Worm (Caenorhabditis elegans) whole organism, L4/young adult: ENCODE results near the gene C04F5.8.

Experiments
- W03F9.2 ChIP-seq: fragments of 150-350 bp; optimal IDR thresholded peaks from 2 replicates; lab custom pipeline; 2014; ENCODE audit warnings: missing biosample characterization, missing genetic modification characterization
- dao-5 ChIP-seq: sonication (generic microtip); optimal IDR thresholded peaks from 2 replicates; lab custom pipeline; 2016; ENCODE audit warnings: missing genotype, missing genetic modification characterization, moderate library complexity, missing compliant biosample characterization
- him-1 ChIP-seq: sonication (generic microtip); optimal IDR thresholded peaks from 2 replicates; lab custom pipeline; 2016; ENCODE audit warnings: missing genotype, missing genetic modification reagents, missing genetic modification characterization, missing compliant biosample characterization

Gene C04F5.8

DNA sequence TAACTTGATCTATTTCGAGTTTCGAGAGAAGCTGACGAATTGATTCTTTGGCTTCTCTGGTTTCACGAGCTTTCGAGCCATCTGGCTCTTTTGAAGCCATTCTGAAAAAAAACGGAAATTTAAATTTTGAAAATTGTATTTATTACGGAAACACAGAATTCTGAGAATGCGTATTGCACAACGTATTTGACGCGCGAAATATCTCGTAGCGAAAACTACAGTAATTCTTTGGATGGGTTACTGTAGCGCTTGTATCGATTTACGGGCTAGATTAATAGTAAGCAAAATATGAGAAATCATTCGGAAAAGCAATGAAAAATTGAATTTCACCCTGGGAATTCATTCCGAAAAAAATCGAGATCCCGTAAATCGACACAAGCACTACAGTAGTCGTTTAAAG, at the start of gene C04F5.8:
Gene C04F5.8, minus strand, starts transcription at position 101 of the 400 bp plus-strand sequence.
- TF ChIP-seq him-1 (tag; lab: Kevin White, UChicago) (no peak), dao-5 (tag; lab: Kevin White, UChicago) (no peak), W03F9.2 (tag; lab: Kevin White, UChicago) (no peak)

DNA sequence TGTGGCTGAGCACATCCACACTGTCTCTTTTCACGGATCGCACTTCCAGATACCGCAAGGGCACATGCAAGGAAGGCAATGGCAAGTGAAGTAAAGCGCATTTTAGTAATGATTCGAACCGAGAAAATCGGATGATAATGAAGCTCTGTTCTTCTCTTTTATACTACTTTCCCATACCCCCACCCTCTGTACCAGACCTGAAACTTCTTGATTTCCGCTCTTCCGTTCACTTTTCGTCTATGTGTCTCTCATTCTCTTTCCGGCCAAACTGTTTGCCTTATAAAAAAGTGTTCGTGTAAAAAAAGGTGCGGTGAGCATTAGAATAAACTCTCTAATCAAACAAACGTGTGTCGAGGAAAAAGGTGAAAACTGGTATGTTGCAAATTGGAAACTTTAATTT, 48.2 kb upstream of the C04F5.8 start, which contains the start of gene abu-6:
Gene abu-6, minus strand, starts transcription at position 101 of the 400 bp plus-strand sequence.
- TF ChIP-seq him-1 (tag; lab: Kevin White, UChicago) = no peak
- no peak for TF ChIP-seq W03F9.2 (tag; lab: Kevin White, UChicago)
- no peak for TF ChIP-seq dao-5 (tag; lab: Kevin White, UChicago)

DNA sequence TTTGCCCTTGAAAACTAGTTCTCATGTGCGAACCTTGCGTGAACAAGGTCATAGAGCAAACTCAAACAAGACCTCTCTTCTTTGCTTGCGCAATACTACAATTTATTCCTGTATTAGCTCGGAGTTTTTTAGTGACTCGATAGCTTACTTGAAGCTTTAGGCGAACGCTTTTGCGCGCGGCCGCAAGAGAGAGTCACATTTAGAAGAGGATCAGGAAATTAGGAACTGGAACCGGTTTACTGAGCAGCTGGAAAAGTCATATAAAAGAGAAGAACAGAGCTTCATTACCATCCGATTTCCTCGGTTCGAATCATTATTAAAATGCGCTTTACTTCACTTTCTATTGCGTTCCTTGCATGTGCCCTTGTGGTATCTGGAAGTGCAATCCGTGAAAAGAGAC, 44.7 kb upstream of the C04F5.8 start, which contains the start of gene abu-15:
Gene abu-15, plus strand, starts transcription at position 301 of the 400 bp plus-strand sequence.
- TF ChIP-seq W03F9.2 (tag; lab: Kevin White, UChicago) (no peak), dao-5 (tag; lab: Kevin White, UChicago) (no peak), him-1 (tag; lab: Kevin White, UChicago) (no peak)

DNA sequence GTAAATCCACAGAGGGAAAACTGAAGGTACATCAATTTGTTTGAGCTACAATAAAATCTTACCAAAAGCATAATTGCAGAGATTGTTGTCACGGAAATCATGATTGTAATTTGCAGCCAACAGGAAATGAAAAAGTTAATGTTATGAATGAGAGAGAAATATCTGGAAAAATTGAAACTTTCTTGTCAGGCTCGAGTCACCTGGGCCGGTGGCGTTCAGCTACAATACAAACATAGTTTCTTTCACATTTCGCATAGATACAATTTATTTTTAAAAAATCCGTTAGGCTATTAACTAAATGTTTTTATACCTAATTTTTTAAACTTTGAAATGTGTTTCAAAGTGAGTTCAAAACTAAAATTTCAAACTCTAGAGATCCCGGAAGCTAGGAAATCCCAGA, 44.1 kb upstream of the C04F5.8 start, which contains the start of gene srx-39:
Gene srx-39, minus strand, starts transcription at position 101 of the 400 bp plus-strand sequence.
- TF ChIP-seq W03F9.2 (tag; lab: Kevin White, UChicago) = no peak
- TF ChIP-seq dao-5 (tag; lab: Kevin White, UChicago) = no peak
- no peak for TF ChIP-seq him-1 (tag; lab: Kevin White, UChicago)

DNA sequence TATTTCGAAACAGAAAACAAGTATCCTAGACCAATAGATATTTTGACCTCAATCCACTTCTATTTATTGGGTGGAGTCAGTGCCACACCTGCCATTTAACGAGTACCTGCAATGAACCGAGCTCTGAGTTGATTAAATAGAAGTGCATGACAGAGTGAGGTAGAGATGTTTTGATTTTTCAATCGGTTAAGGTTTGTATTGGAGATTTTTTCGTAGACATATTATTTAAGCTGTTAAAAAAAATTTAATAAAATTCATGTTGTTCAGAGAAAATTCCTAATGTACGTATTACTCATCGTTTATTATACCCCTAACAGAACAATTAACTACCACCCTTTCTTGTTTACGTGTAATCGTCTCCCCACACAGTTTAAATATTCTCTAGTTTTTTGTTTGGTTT, 42.0 kb upstream of the C04F5.8 start, which contains the start of gene srx-38:
Gene srx-38, minus strand, starts transcription at position 101 of the 400 bp plus-strand sequence.
- TF ChIP-seq dao-5 (tag; lab: Kevin White, UChicago) = no peak
- TF ChIP-seq W03F9.2 (tag; lab: Kevin White, UChicago) = no peak

DNA sequence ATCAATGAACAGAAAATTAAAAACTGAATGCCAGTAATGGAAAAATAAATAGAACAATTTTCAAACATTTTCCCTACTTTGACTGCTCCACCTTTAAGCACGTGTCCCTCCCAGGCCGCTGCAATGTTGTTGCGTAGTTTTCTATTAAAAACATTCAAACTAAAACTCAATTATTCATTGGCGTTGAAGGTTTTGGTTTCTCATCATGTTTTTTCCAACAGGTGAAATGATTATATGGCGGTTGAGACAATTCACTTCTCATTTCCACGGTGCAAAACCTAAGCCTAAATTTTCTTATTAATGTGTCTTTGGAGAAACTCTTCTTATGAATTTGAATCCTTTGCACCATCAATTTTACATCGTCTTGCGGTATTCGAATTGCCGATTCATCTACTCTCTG, 37.3 kb upstream of the C04F5.8 start, which contains the start of gene srh-130:
Gene srh-130, plus strand, starts transcription at position 301 of the 400 bp plus-strand sequence.
- TF ChIP-seq him-1 (tag; lab: Kevin White, UChicago) (no peak), W03F9.2 (tag; lab: Kevin White, UChicago) (no peak), dao-5 (tag; lab: Kevin White, UChicago) (no peak)

DNA sequence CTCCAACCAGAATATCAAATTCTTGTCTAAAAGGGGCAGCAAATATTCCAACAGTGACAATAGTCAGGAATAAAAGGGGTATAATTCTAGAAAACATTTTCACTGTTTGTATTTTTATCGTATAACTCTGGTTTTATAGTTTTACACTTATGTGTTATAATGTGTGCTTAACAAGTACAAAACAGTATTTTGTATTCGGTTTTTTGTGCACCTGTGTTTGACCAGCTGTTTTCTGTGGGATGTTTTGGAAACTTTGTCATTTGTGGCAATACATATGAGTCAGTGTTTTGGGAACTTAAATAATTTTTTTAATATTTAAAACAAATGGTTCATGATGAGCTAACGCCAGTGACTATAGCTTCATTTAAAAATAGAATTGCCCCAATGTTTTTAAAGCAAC, 32.8 kb upstream of the C04F5.8 start, which contains the start of gene F14F9.6:
Gene F14F9.6, minus strand, starts transcription at position 101 of the 400 bp plus-strand sequence.
- TF ChIP-seq him-1 (tag; lab: Kevin White, UChicago) (no peak), W03F9.2 (tag; lab: Kevin White, UChicago) (no peak), dao-5 (tag; lab: Kevin White, UChicago) (no peak)

DNA sequence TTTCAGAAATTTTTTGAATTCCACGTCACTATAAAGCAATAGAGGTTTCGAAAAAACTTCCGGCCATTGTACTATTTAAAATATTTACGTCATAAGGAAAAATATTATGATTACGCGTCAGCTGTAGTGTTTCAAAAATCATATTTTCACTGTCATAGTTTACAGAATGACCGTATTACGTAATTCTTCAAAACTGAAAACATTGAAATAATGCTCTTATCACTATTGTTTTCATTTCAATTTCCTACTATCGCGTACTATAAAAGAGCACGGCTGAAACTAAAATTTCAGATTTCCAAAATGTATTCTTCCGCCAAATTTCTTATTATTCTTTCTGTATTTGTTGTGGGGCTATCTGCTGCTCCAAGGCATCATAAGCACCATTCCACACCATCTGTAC, 31.0 kb upstream of the C04F5.8 start, which contains the start of gene F14F9.2:
Gene F14F9.2, plus strand, starts transcription at position 301 of the 400 bp plus-strand sequence.
- no peak for TF ChIP-seq W03F9.2 (tag; lab: Kevin White, UChicago)
- no peak for TF ChIP-seq dao-5 (tag; lab: Kevin White, UChicago)
- no peak for TF ChIP-seq him-1 (tag; lab: Kevin White, UChicago)

DNA sequence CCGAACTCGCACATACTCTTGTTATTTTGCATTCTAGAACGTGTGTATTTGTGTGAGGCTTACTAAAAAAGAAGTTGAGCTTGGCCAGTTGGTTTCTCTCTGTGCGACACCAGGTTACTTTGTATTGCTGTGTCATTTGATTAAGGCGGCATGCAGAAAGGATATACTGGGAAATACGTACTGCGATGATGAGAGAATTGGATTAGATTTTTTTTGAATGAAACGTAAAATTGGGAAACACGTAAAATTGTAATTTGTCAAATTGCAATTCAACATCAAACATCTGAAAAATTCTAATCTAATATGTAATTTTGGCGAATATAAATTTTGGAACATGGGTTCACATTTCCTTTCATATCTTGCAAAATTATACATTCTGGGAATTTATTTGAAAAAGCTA, 30.2 kb upstream of the C04F5.8 start, which contains the start of gene srh-129:
Gene srh-129, minus strand, starts transcription at position 101 of the 400 bp plus-strand sequence.
- TF ChIP-seq W03F9.2 (tag; lab: Kevin White, UChicago) (no peak), him-1 (tag; lab: Kevin White, UChicago) (no peak), dao-5 (tag; lab: Kevin White, UChicago) (no peak)

DNA sequence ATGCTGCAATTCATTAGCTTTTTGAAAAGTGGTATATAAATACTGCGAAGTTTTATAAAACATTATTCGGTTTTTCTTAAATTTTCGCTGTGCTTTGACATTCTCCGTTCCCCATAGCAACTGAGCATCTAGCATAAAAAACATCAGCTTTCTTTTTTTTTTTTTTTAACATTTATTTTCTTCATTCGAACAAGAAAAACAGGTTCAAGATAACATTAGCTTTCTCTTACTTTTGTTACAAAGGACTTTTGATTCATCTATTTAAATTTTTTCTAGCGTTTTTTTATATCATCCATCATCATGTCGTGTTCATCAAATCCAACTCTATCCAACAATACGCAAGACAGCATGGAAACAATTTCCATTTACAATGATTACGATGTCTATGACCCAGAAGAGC, 24.4 kb upstream of the C04F5.8 start, which contains the start of gene F14F9.3:
Gene F14F9.3, plus strand, starts transcription at position 301 of the 400 bp plus-strand sequence.
- no peak for TF ChIP-seq him-1 (tag; lab: Kevin White, UChicago)
- no peak for TF ChIP-seq W03F9.2 (tag; lab: Kevin White, UChicago)
- TF ChIP-seq dao-5 (tag; lab: Kevin White, UChicago) = no peak

DNA sequence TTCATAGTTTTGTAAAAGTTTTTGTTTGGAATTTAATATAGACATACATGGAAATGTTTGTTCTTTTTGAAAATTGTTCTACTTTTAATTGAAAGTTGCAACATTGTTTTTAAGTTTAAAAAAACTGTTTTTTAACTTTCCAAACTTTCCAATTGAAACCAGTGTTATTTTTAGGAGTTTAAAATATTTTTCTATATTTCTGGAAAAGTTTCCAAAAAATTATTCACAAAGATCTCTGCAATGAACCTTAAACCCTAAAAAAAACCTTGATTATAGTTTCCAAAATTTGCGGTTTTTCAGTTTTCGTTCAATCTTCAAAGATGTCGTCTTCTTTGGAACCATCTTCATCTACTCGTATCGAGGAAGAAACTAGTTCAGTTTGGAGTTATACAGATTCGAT, 18.9 kb upstream of the C04F5.8 start, which contains the start of gene F14F9.4:
Gene F14F9.4, plus strand, starts transcription at position 301 of the 400 bp plus-strand sequence.
- TF ChIP-seq dao-5 (tag; lab: Kevin White, UChicago) = no peak
- TF ChIP-seq W03F9.2 (tag; lab: Kevin White, UChicago) = no peak
- no peak for TF ChIP-seq him-1 (tag; lab: Kevin White, UChicago)

DNA sequence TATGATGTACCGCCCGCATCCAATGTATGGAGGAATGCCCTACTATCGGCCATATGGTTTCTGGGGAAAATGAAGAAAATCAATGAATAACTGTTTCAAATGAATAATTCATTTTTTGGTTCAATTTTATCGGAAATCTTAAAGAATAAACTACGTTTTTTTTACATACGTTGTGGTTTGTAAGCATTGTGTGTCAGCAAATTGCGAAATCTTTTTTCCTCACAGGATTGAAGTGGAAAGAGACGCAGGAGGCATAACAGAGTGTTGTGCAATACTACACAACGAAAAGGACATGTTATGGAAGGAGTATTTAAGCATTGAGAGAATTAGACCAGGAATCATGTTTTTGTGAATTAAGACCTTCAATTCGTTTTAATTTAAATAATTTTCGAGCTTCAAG, 17.8 kb upstream of the C04F5.8 start:
- TF ChIP-seq W03F9.2 (tag; lab: Kevin White, UChicago) (peak; percentile 29), him-1 (tag; lab: Kevin White, UChicago) (no peak), dao-5 (tag; lab: Kevin White, UChicago) (no peak)

DNA sequence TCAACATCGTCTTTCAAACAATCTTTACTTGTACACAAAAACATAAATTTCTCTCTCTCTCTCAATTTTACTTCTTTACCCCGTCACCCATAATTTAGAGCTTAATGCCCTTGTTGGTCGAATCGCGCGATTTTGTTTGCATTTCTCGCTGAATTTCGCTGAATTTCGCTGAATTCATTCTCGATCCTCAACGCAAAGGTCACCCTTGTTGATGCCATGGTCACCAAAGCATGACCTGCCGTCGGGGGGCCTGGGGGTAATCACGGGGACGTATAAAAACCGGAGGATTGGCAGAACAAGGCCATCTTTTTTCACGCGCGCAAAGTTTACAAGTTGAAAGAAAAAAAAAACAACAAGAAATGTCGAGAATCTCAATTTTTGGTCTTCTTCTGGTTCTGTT, 16.5 kb upstream of the C04F5.8 start, which contains the start of gene F14F9.8:
Gene F14F9.8, plus strand, starts transcription at position 301 of the 400 bp plus-strand sequence.
- no peak for TF ChIP-seq dao-5 (tag; lab: Kevin White, UChicago)
- no peak for TF ChIP-seq W03F9.2 (tag; lab: Kevin White, UChicago)
- no peak for TF ChIP-seq him-1 (tag; lab: Kevin White, UChicago)
